Worm (Caenorhabditis elegans): ENCODE results near the gene F56D5.6.
A peak's percentile ranks its signal among the peaks of the same experiment; 100 is the strongest.

The F56D5.6 gene

DNA sequence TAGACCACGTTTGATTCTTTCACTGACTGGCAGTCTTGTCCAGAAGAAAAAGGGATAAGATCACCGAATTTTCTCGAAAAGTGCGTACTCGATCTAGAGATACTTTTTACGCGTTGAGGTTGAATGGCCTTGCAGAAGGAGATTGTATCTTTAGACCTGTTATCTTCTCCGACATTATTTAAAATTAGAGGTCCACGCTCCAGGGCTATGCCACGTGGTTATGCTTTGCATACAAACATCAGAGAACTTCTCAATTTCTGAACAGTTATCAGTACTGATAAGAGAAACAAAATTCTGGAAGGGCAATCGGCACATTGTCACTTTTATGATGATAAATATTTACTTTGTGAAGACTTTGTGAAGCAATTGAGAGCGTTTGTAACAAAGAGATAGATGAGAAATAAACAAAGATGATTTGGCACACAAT is 40.4 kb downstream of the F56D5.6 start:
- no peak for TF ChIP-seq sdc-2 (tag; optimal IDR thresholded peaks at IDR 0.05)
- no peak for TF ChIP-seq ceh-45 (GFP tag; IDR thresholded peaks at IDR 0.05)
- peak; percentile 93 for TF ChIP-seq elt-2 (tag; optimal IDR thresholded peaks at IDR 0.05)
- no peak for TF ChIP-seq lin-11 (tag; optimal IDR thresholded peaks at IDR 0.05)
- TF ChIP-seq ttx-3 (tag; optimal IDR thresholded peaks at IDR 0.05): no peak
- TF ChIP-seq npax-4 (tag; optimal IDR thresholded peaks at IDR 0.05): no peak
- no peak for TF ChIP-seq hlh-8 (tag; optimal IDR thresholded peaks at IDR 0.05)

DNA sequence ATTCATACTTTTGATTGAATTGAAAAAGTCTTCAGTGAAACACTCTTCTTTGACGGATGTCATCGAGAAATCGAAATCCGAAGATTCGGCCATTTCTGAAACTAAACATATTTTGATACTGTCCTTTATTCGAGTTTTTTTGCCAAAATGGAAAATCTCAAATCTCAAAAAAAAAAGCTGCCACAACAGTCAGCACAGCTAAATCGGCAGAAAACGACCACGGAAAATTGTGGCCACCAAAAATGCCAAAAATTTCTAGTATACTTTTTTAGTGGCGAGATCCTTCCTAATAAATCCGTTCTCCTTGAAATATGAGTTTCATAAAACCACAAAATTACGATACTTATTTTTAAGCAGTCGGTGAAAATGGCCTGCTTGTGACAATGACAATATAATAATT is 42.2 kb downstream of the F56D5.6 start, which contains the start of gene F38E11.9:
Gene F38E11.9 (minus strand): TSS at position 101 of the 400 bp plus-strand sequence.
- TF ChIP-seq gmeb-2 (tag; optimal IDR thresholded peaks at IDR 0.05) (no peak), hlh-6 (tag; optimal IDR thresholded peaks at IDR 0.05) (no peak), dve-1 (tag; optimal IDR thresholded peaks at IDR 0.05) (no peak), unc-55 (GFP tag; optimal IDR thresholded peaks at IDR 0.05) (no peak), nfya-1 (tag; optimal IDR thresholded peaks at IDR 0.05) (no peak), syd-9 (tag; optimal IDR thresholded peaks at IDR 0.05) (no peak), K02D7.2 (tag; optimal IDR thresholded peaks at IDR 0.05) (no peak), tbx-7 (tag; optimal IDR thresholded peaks at IDR 0.05) (no peak), pha-2 (tag; optimal IDR thresholded peaks at IDR 0.05) (no peak), unc-86 (tag; optimal IDR thresholded peaks at IDR 0.05) (no peak), ceh-48 (tag; optimal IDR thresholded peaks at IDR 0.05) (no peak)

DNA sequence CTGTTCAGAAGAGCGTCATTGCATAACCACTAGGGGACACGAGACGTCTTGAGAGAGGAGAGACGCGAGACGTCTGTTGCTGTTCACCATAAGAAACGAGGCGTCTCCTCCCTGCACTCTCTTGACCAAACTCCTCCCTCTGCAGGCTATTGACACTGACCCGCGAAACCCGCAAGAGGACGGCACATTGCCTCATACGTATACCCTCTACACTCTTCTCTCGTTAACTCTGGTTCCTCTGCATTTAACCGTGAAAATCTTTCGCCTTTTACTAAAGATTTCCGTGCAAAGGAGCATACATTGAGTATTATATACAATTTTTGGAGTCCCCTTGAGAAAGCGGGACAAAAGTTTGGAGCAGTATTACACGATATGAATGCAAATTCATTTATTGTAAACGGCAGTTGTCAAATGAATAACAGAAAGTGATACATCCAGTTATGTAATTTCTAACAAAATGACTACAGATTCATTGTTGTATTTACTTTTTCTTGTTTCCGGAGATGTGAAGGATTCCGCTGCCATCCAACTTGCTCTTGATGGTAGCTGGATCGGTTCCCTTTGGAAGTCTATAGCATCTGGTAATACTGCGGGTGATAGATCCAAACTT is 42.8 kb downstream of the F56D5.6 start:
- TF ChIP-seq ceh-22 (tag; optimal IDR thresholded peaks at IDR 0.05): peak; percentile 16
- TF ChIP-seq pha-2 (tag; optimal IDR thresholded peaks at IDR 0.05): peak; percentile 7
- no peak for TF ChIP-seq ceh-24 (tag; optimal IDR thresholded peaks at IDR 0.05)
- peak; percentile 50 for TF ChIP-seq unc-55 (GFP tag; optimal IDR thresholded peaks at IDR 0.05)
- TF ChIP-seq C08G9.2 (tag; optimal IDR thresholded peaks at IDR 0.05): peak; percentile 6
- peak; percentile 77 for TF ChIP-seq ceh-18 (tag; optimal IDR thresholded peaks at IDR 0.05)
- peak; percentile 7 for TF ChIP-seq madf-2 (tag; optimal IDR thresholded peaks at IDR 0.05)
- TF ChIP-seq fkh-10 (GFP tag; optimal IDR thresholded peaks at IDR 0.05): no peak
- TF ChIP-seq unc-3 (GFP tag; conservative IDR thresholded peaks at IDR 0.05): no peak
- TF ChIP-seq unc-3 (tag; optimal IDR thresholded peaks at IDR 0.05): no peak
- no peak for TF ChIP-seq lin-11 (tag; optimal IDR thresholded peaks at IDR 0.05)
- peak; percentile 40 for TF ChIP-seq ztf-16 (tag; optimal IDR thresholded peaks at IDR 0.05)
- TF ChIP-seq mec-3 (tag; optimal IDR thresholded peaks at IDR 0.05; ENCODE audit: borderline replicate concordance): no peak
- no peak for TF ChIP-seq lim-6 (tag; optimal IDR thresholded peaks at IDR 0.05)
- TF ChIP-seq K02D7.2 (tag; optimal IDR thresholded peaks at IDR 0.05): no peak
- TF ChIP-seq pag-3 (tag; optimal IDR thresholded peaks at IDR 0.05; ENCODE audit: borderline replicate concordance): no peak
- TF ChIP-seq ceh-31 (tag; optimal IDR thresholded peaks at IDR 0.05): peak; percentile 86
- TF ChIP-seq ceh-34 (tag; optimal IDR thresholded peaks at IDR 0.05): peak; percentile 82
- TF ChIP-seq ahr-1 (tag; optimal IDR thresholded peaks at IDR 0.05): no peak
- peak; percentile 61 for TF ChIP-seq pros-1 (tag; optimal IDR thresholded peaks at IDR 0.05)
- TF ChIP-seq nhr-11 (tag; optimal IDR thresholded peaks at IDR 0.05): no peak
- TF ChIP-seq pqm-1 (tag; optimal IDR thresholded peaks at IDR 0.05): no peak
- no peak for TF ChIP-seq elt-4 (tag; optimal IDR thresholded peaks at IDR 0.05)
- TF ChIP-seq unc-86 (tag; optimal IDR thresholded peaks at IDR 0.05): no peak
- peak; percentile 61 for TF ChIP-seq ceh-30 (tag; optimal IDR thresholded peaks at IDR 0.05)
- TF ChIP-seq pha-4 (tag; optimal IDR thresholded peaks at IDR 0.05): no peak
- TF ChIP-seq ttx-3 (tag; optimal IDR thresholded peaks at IDR 0.05): peak; percentile 21
- TF ChIP-seq pax-1 (tag; optimal IDR thresholded peaks at IDR 0.05): peak; percentile 59
- no peak for TF ChIP-seq ceh-45 (GFP tag; IDR thresholded peaks at IDR 0.05)
- no peak for TF ChIP-seq gmeb-2 (tag; optimal IDR thresholded peaks at IDR 0.05)
- no peak for TF ChIP-seq nhr-232 (tag; optimal IDR thresholded peaks at IDR 0.05)
- peak; percentile 33; the same call in 1 of the 2 replicates for TF ChIP-seq sox-2 (GFP tag; IDR thresholded peaks at IDR 0.05)
- no peak for TF ChIP-seq dmd-4 (tag; optimal IDR thresholded peaks at IDR 0.05; ENCODE audit: borderline replicate concordance)
- TF ChIP-seq ceh-9 (tag; optimal IDR thresholded peaks at IDR 0.05): no peak
- TF ChIP-seq ref-2 (tag; optimal IDR thresholded peaks at IDR 0.05): peak; percentile 76
- TF ChIP-seq hlh-6 (tag; optimal IDR thresholded peaks at IDR 0.05): no peak
- TF ChIP-seq hlh-8 (tag; optimal IDR thresholded peaks at IDR 0.05): peak; percentile 26
- TF ChIP-seq T23F11.4 (GFP tag; optimal IDR thresholded peaks at IDR 0.05): no peak
- peak; percentile 37 for TF ChIP-seq sdc-2 (tag; optimal IDR thresholded peaks at IDR 0.05)
- TF ChIP-seq rnt-1 (tag; optimal IDR thresholded peaks at IDR 0.05): peak; percentile 67
- TF ChIP-seq zip-5 (tag; optimal IDR thresholded peaks at IDR 0.05): no peak

All from whole organism, late embryonic.